Worm (Caenorhabditis elegans) whole organism, L4 larva: ENCODE data around the gene smr-1.

Source experiments
- F44E2.7 ChIP-seq: fragments of 200-800 bp; sonication (Bioruptor generic); IDR thresholded peaks from 2 replicates; pipeline ENCODE4 v2.1.2; 2022; ENCODE audit warnings: missing genetic modification characterization, missing compliant biosample characterization
- R02D3.7 ChIP-seq: fragments of 150-350 bp; sonication (generic microtip); optimal IDR thresholded peaks from 3 replicates; lab custom pipeline; 2014; ENCODE audit warnings: missing biosample characterization, missing genetic modification characterization
- T20F7.1 ChIP-seq: fragments of 200-800 bp; sonication (Bioruptor generic); optimal IDR thresholded peaks from 2 replicates; lab custom pipeline; 2018; ENCODE audit warnings: mild to moderate bottlenecking, missing genetic modification characterization, missing compliant biosample characterization
- Y5F2A.4 ChIP-seq: fragments of 200-800 bp; sonication (Bioruptor generic); optimal IDR thresholded peaks from 2 replicates; lab custom pipeline; 2018; ENCODE audit warnings: mild to moderate bottlenecking, missing genetic modification characterization, missing compliant biosample characterization
- ZK337.2 ChIP-seq: fragments of 200-800 bp; sonication (Bioruptor generic); IDR thresholded peaks from 2 replicates; pipeline ENCODE4 v1.3.6; 2022; ENCODE audit warnings: missing genetic modification reagents, missing genetic modification characterization, missing compliant biosample characterization
- aha-1 ChIP-seq: fragments of 150-350 bp; peaks from one replicate; lab custom pipeline; 2014; ENCODE audit warnings: missing biosample characterization, missing genetic modification characterization
- ama-1 ChIP-seq: fragments of 150-350 bp; optimal IDR thresholded peaks from 2 replicates; lab custom pipeline; 2014; ENCODE audit warnings: inconsistent platforms, mixed read lengths
- ceh-28 ChIP-seq: fragments of 150-350 bp; optimal IDR thresholded peaks from 2 replicates; lab custom pipeline; 2014; ENCODE audit warnings: missing biosample characterization, missing genetic modification reagents, missing genetic modification characterization
- ces-1 ChIP-seq: fragments of 150-350 bp; sonication (generic microtip); optimal IDR thresholded peaks from 4 replicates; lab custom pipeline; 2014; ENCODE audit warnings: missing biosample characterization, missing genetic modification reagents, missing genetic modification characterization
- ctbp-1 ChIP-seq: fragments of 200-800 bp; sonication (Bioruptor generic); IDR thresholded peaks from 2 replicates; pipeline ENCODE4 v1.3.6; 2022; ENCODE audit warnings: missing genetic modification reagents, missing genetic modification characterization, missing compliant biosample characterization
- daf-12 ChIP-seq: fragments of 150-350 bp; optimal IDR thresholded peaks from 2 replicates; lab custom pipeline; 2014; ENCODE audit warnings: missing biosample characterization, missing genetic modification reagents, missing genetic modification characterization
- daf-16 ChIP-seq, 3 experiments: sonication (generic microtip); optimal IDR thresholded peaks; 2 replicates each; lab custom pipeline; 2016 to 2017; ENCODE audit warnings: missing genetic modification characterization in 3 of 3, missing genetic modification reagents in 3 of 3, mild to moderate bottlenecking in 2 of 3, missing compliant biosample characterization in 2 of 3, missing biosample characterization in 1 of 3, moderate library complexity in 1 of 3
- dve-1 ChIP-seq: sonication (generic microtip); optimal IDR thresholded peaks from 2 replicates; lab custom pipeline; 2017; ENCODE audit warnings: antibody characterized with exemption, mild to moderate bottlenecking, missing genetic modification characterization, missing compliant biosample characterization; ENCODE audit not compliant: insufficient read depth
- egl-43 ChIP-seq: fragments of 200-800 bp; sonication (Bioruptor generic); IDR thresholded peaks from 2 replicates; pipeline ENCODE4 v1.3.6; 2022; ENCODE audit warnings: missing genetic modification reagents, missing genetic modification characterization, missing compliant biosample characterization
- lin-13 ChIP-seq: fragments of 150-350 bp; optimal IDR thresholded peaks from 2 replicates; lab custom pipeline; 2014; ENCODE audit warnings: missing biosample characterization, missing genetic modification reagents, missing genetic modification characterization
- lin-29 ChIP-seq: fragments of 200-800 bp; sonication (Bioruptor generic); IDR thresholded peaks from 2 replicates; pipeline ENCODE4 v1.3.6; 2022; ENCODE audit warnings: missing genetic modification reagents, missing genetic modification characterization, missing compliant biosample characterization
- lin-38 ChIP-seq: fragments of 200-800 bp; sonication (Bioruptor generic); IDR thresholded peaks from 2 replicates; pipeline ENCODE4 v1.3.6; 2022; ENCODE audit warnings: missing genetic modification reagents, missing genetic modification characterization, missing compliant biosample characterization
- lsy-2 ChIP-seq, 2 experiments: fragments of 150-350 bp in 1 of 2; sonication (generic microtip) in 1 of 2; optimal IDR thresholded peaks; 2 replicates each; lab custom pipeline; 2014 to 2017; ENCODE audit warnings: missing biosample characterization in 2 of 2, missing genetic modification characterization in 2 of 2
- madf-5 ChIP-seq, 2 experiments: fragments of 200-800 bp; sonication (Bioruptor generic); IDR thresholded peaks; 2 replicates each; pipeline ENCODE4 v1.3.6; 2022; ENCODE audit warnings: missing compliant biosample characterization in 2 of 2, missing genetic modification characterization in 2 of 2
- madf-9 ChIP-seq: fragments of 200-800 bp; sonication (Bioruptor generic); conservative IDR thresholded peaks from 2 replicates; pipeline ENCODE4 v1.3.6; 2022; ENCODE audit warnings: missing genetic modification reagents, missing genetic modification characterization, missing compliant biosample characterization
- mep-1 ChIP-seq: fragments of 150-350 bp; sonication (generic microtip); optimal IDR thresholded peaks from 3 replicates; lab custom pipeline; 2014; ENCODE audit warnings: missing biosample characterization, missing genetic modification characterization
- mes-2 ChIP-seq: sonication (generic microtip); optimal IDR thresholded peaks from 2 replicates; lab custom pipeline; 2016; ENCODE audit warnings: missing genotype, mild to moderate bottlenecking, missing genetic modification characterization, missing compliant biosample characterization; ENCODE audit not compliant: poor library complexity, severe bottlenecking
- mxl-3 ChIP-seq: fragments of 200-800 bp; sonication (Bioruptor generic); optimal IDR thresholded peaks from 2 replicates; lab custom pipeline; 2018; ENCODE audit warnings: mild to moderate bottlenecking, missing genetic modification characterization, missing compliant biosample characterization
- nhr-77 ChIP-seq: fragments of 150-350 bp; optimal IDR thresholded peaks from 2 replicates; lab custom pipeline; 2014; ENCODE audit warnings: missing biosample characterization, missing genetic modification characterization
- pha-4 ChIP-seq, 2 experiments: fragments of 150-350 bp in 1 of 2; fragments of 200-800 bp in 1 of 2; sonication (Bioruptor generic) in 1 of 2; IDR thresholded peaks in 1 of 2; optimal IDR thresholded peaks in 1 of 2; 2 replicates each; pipeline versions ENCODE4 v1.3.6 to Lab custom; 2014 to 2022; ENCODE audit warnings: missing genetic modification characterization in 2 of 2, missing genetic modification reagents in 2 of 2, missing biosample characterization in 1 of 2, missing compliant biosample characterization in 1 of 2
- rbr-2 ChIP-seq: sonication (generic microtip); optimal IDR thresholded peaks from 2 replicates; lab custom pipeline; 2016; ENCODE audit warnings: missing genotype, missing genetic modification characterization, missing compliant biosample characterization
- set-16 ChIP-seq: fragments of 200-800 bp; sonication (Bioruptor generic); IDR thresholded peaks from 2 replicates; pipeline ENCODE4 v1.3.6; 2022; ENCODE audit warnings: missing genetic modification reagents, missing genetic modification characterization, missing compliant biosample characterization
- snpc-1.2 ChIP-seq: fragments of 200-800 bp; sonication (Bioruptor generic); IDR thresholded peaks from 2 replicates; pipeline ENCODE4 v1.3.6; 2022; ENCODE audit warnings: missing genetic modification reagents, missing genetic modification characterization, missing compliant biosample characterization
- tra-1 ChIP-seq: fragments of 200-800 bp; sonication (Bioruptor generic); IDR thresholded peaks from 2 replicates; pipeline ENCODE4 v1.3.6; 2022; ENCODE audit warnings: missing genetic modification reagents, missing genetic modification characterization, missing compliant biosample characterization
- unc-130 ChIP-seq: sonication (generic microtip); optimal IDR thresholded peaks from 2 replicates; lab custom pipeline; 2016; ENCODE audit warnings: missing genetic modification reagents, missing genetic modification characterization, missing compliant biosample characterization
- unc-62 ChIP-seq, 3 experiments: fragments of 150-350 bp in 1 of 3; sonication (generic microtip); optimal IDR thresholded peaks in 2 of 3; peaks in 1 of 3; 1 replicate in 1 of 3; 2 replicates in 2 of 3; lab custom pipeline; 2014 to 2017; ENCODE audit warnings: missing biosample characterization in 3 of 3, missing genetic modification characterization in 3 of 3, missing genetic modification reagents in 3 of 3, missing genotype in 1 of 3
- zfp-2 ChIP-seq: sonication (generic microtip); optimal IDR thresholded peaks from 2 replicates; lab custom pipeline; 2016; ENCODE audit warnings: mild to moderate bottlenecking, missing genetic modification characterization, missing compliant biosample characterization
- zfp-3 ChIP-seq: fragments of 200-800 bp; sonication (Bioruptor generic); conservative IDR thresholded peaks from 2 replicates; pipeline ENCODE4 v1.3.6; 2022; ENCODE audit warnings: missing genetic modification reagents, missing genetic modification characterization, missing compliant biosample characterization
- ztf-11 ChIP-seq: fragments of 150-350 bp; optimal IDR thresholded peaks from 2 replicates; lab custom pipeline; 2014; ENCODE audit warnings: missing biosample characterization, missing genetic modification characterization

Gene smr-1

ce11 chrIII:1122239-1122638 lies 20.7 kb upstream of the smr-1 start (continued):
- TF ChIP-seq pha-4 (GFP tag; IDR thresholded peaks at IDR 0.05; lab: Robert Waterston, UW) (peak; percentile 53), pha-4 (tag; optimal IDR thresholded peaks at IDR 0.05; lab: Kevin White, UChicago) (no peak), lin-38 (GFP tag; lab: Robert Waterston, UW) (peak; percentile 76), Y5F2A.4 (GFP tag; lab: Kevin White, UChicago) (peak; percentile 25), R02D3.7 (tag; lab: Kevin White, UChicago) (no peak), ama-1 (lab: Kevin White, UChicago) (no peak), mep-1 (tag; lab: Kevin White, UChicago) (peak; percentile 50), unc-130 (peak; percentile 66), daf-12 (no peak), T20F7.1 (no peak), F44E2.7 (no peak), dve-1 (peak; percentile 60), zfp-3 (GFP tag; lab: Robert Waterston, UW) (no peak), snpc-1.2 (peak; percentile 43; the same call in 1 of the 2 replicates), zfp-2 (tag; lab: Kevin White, UChicago) (no peak), madf-9 (GFP tag; lab: Robert Waterston, UW) (peak; percentile 74), unc-62 (GFP tag; optimal IDR thresholded peaks at IDR 0.05 in 1 of 2; lab: Kevin White, UChicago) (no peak), unc-62 (tag; optimal IDR thresholded peaks at IDR 0.05; lab: Kevin White, UChicago) (no peak), mxl-3 (GFP tag; lab: Kevin White, UChicago) (peak; percentile 34), lsy-2 (tag; optimal IDR thresholded peaks at IDR 0.05; lab: Kevin White, UChicago) (peak in 1 of 2 experiments; percentile 60), aha-1 (tag; lab: Kevin White, UChicago) (peak; percentile 92), ZK337.2 (GFP tag; lab: Robert Waterston, UW) (0 out of 2 replicates have a peak, but pooled peaks have one; percentile 29), daf-16 (GFP tag; optimal IDR thresholded peaks at IDR 0.05; lab: Kevin White, UChicago) (peak in 1 of 2 experiments; percentile 45), daf-16 (tag; optimal IDR thresholded peaks at IDR 0.05; lab: Kevin White, UChicago) (peak; percentile 57), egl-43 (GFP tag; lab: Robert Waterston, UW) (peak; percentile 85), ztf-11 (tag; lab: Kevin White, UChicago) (no peak), nhr-77 (tag; lab: Kevin White, UChicago) (no peak), tra-1 (peak; percentile 48; the same call in 1 of the 2 replicates), madf-5 (GFP tag; IDR thresholded peaks at IDR 0.05; lab: Robert Waterston, UW) (no peak), mes-2 (peak; percentile 86)

DNA sequence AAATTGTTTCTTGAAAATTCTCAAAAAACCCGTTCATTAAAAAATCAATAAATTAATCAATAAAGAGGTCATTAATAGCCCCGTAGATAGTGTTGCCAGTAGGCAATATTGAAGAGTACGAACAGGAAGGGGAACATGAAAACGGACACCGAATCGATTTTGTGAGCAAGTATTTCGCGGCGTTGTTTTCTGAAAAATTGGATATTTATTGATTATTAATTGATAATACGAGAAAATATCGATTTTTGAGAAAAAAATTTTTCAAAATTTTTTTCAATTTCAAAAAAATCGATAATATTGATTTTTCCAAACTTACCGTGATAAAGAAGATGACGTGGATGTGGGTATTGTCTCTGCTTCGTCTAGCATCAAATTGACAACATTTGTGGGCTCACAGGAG lies 17.5 kb upstream of the smr-1 start:
- TF ChIP-seq ceh-28: peak; percentile 79
- TF ChIP-seq lin-29 (GFP tag; lab: Robert Waterston, UW): no peak
- TF ChIP-seq, all 104 proteins: peak for 1

- TF ChIP-seq egl-43 (GFP tag; lab: Robert Waterston, UW) (no peak), ces-1 (GFP tag; lab: Kevin White, UChicago) (peak; percentile 22), ctbp-1 (GFP tag; lab: Robert Waterston, UW) (0 out of 2 replicates have a peak, but pooled peaks have one; percentile 45), F44E2.7 (no peak), madf-9 (GFP tag; lab: Robert Waterston, UW) (no peak)
These were observed 11.4 kb upstream of the smr-1 start for ce11 chrIII:1131532-1131931.

ce11 chrIII:1135925-1136324 lies 7.0 kb upstream of the smr-1 start, which contains the start of gene lgc-46:
Gene lgc-46 (minus strand): TSS chrIII:1136025.
- TF ChIP-seq zfp-3 (GFP tag; lab: Robert Waterston, UW): no peak

DNA sequence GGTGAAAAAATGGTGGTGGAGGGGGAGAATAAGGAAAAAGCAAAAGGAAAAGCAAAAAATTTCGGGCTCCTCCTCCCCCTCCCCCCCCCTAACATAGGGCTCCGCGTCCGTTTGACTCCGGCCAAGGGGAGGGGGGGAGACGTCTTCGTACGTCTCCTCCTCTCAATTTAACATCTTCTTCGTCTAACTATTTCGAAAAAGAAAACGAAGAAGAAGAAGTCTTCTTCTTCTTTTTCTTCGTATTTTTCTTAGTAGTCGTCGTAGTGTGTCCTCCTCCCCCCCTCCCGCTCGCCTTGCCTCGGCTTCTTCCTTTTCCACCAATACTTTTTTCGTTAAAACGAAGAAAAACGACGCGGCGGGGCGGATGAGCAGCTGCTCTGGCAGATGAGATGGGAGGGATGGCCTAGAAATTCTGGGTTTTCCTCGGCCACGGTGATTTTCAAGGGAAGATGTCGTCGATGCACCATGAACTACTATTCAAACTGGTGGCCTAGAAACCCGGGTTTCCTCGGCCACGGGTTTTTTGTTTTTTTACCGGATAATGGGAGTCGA lies 6.1 kb upstream of the smr-1 start:
- TF ChIP-seq set-16 (peak; percentile 59), ces-1 (GFP tag; lab: Kevin White, UChicago) (no peak), ctbp-1 (GFP tag; lab: Robert Waterston, UW) (0 out of 2 replicates have a peak, but pooled peaks have one; percentile 29), lin-13 (GFP tag; lab: Kevin White, UChicago) (no peak), mep-1 (tag; lab: Kevin White, UChicago) (peak; percentile 51), rbr-2 (tag; lab: Kevin White, UChicago) (peak; percentile 22)
